Worm (Caenorhabditis elegans): Measurements from ENCODE around the gene srw-42.

- TF ChIP-seq nhr-179 (tag; optimal IDR thresholded peaks at IDR 0.05) (no peak), Y67H2A.10 (GFP tag; conservative IDR thresholded peaks at IDR 0.05) (no peak), madf-8 (GFP tag; conservative IDR thresholded peaks at IDR 0.05) (no peak), repo-1 (tag; optimal IDR thresholded peaks at IDR 0.05) (no peak), madf-6 (GFP tag; IDR thresholded peaks at IDR 0.05) (no peak)
These were observed 644 bp downstream of the srw-42 start for ce11 chrV:16692988-16693387.

Data from whole organism, young adult.